Worm (Caenorhabditis elegans): ENCODE data around the gene F55C9.11.
"Not testable (repeated sequence)": the region's sequence is repeated elsewhere in the genome, so short reads cannot be mapped to it uniquely, and the experiment has no call there.

The F55C9.11 gene

DNA sequence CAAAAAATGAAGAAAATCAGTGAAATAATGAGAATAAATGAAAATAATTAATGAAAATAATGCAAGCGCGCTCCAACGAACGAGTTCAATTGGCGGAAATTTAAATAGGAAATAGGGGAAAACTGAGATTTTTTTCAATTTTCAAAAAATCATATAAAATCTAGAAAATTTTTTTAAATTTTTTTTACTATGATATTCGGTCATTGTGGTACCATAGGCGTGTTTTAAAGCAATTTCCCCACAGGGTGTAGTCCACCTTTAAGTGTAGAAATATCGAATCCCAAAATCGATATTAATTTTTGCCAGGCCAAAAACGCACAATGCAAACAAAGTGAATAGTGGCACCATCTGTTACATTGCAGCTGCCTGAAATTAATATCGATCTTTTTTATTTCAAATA is 45.3 kb downstream of the F55C9.11 start, which contains the start of gene F21D9.1:
Gene F21D9.1 (plus strand): TSS at position 301 of the 400 bp plus-strand sequence.
- not testable (repeated sequence) for TF ChIP-seq him-1, W03F9.2, dao-5 (tag; optimal IDR thresholded peaks at IDR 0.05)

DNA sequence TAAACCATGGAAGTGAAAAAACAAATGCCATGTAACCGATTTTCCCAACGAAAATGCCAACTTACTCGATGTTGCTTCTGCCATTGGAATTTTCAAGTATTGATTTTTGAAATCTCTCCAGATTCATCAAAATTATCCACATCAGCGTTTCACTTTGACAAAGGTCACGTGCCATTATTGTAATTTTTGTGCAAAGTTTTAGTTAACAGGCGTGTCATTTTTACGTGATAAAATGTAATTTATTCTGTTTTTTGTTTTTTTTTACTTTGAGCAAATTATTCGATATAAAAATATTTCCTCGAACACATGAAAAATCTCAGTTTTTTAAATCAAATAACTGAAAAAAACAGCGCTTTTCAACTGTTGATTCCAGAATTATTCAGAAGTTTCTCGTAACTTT is 47.1 kb downstream of the F55C9.11 start, which contains the start of gene F21D9.2:
Gene F21D9.2 (minus strand): TSS at position 101 of the 400 bp plus-strand sequence.
- TF ChIP-seq dao-5 (tag; optimal IDR thresholded peaks at IDR 0.05) (no peak), him-1 (tag; optimal IDR thresholded peaks at IDR 0.05) (no peak), W03F9.2 (tag; optimal IDR thresholded peaks at IDR 0.05) (no peak)

DNA sequence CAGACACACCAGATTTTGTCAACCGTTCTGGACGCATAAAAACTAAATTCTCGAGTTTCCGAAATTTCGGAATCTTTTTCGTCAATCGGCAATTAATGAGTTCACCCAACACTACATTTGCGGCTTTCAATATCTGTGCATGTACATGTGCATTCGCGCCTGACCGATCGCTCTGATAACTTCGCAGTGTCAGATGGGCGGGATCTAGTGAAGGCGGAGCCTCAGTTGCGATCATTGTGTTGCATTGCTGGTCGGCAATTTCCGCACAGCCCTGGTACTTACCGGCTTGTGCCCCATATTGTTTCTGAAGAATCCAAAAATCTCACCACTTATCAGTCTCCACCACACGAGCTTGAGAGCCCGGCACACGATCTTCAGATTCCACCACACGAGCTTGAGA is 48.8 kb downstream of the F55C9.11 start:
- TF ChIP-seq W03F9.2 (tag; optimal IDR thresholded peaks at IDR 0.05), result no peak
- TF ChIP-seq him-1 (tag; optimal IDR thresholded peaks at IDR 0.05), result no peak
- no peak for TF ChIP-seq dao-5 (tag; optimal IDR thresholded peaks at IDR 0.05)

ce11 chrV:19259403-19259802 is 50.1 kb downstream of the F55C9.11 start:
- TF ChIP-seq dao-5 (tag; optimal IDR thresholded peaks at IDR 0.05) (no peak), him-1 (tag; optimal IDR thresholded peaks at IDR 0.05) (no peak), W03F9.2 (tag; optimal IDR thresholded peaks at IDR 0.05) (no peak)

DNA sequence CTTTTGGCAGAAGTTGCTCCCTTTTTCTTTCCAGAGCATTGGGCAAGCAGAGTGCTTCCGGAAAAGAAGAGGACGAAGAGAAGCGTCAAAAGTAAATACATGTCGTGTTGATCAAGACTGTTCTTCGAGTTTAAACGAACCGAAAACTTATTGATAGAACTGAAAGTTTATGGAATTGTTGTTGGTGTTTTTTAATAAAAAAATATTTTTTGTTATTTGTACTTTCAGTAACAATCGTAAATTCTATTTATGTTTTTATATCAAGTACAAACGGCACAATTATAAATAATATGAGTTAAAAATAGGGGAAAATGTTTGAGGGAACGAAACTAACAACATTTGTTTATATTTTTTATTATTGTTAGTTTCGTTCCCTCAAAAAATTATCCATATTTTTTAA is 51.8 kb downstream of the F55C9.11 start, which contains the start of gene F21D9.3:
Gene F21D9.3 (minus strand): TSS at position 101 of the 400 bp plus-strand sequence.
- TF ChIP-seq him-1 (tag; optimal IDR thresholded peaks at IDR 0.05) (no peak), dao-5 (tag; optimal IDR thresholded peaks at IDR 0.05) (no peak)
